Worm (Caenorhabditis elegans) whole organism, L1 larva: Measurements from ENCODE around the gene pap-2.

Source experiments
- lin-39 ChIP-seq: fragments of 150-350 bp; optimal IDR thresholded peaks from 2 replicates; lab custom pipeline; 2014; ENCODE audit warnings: missing biosample characterization, missing genetic modification reagents, missing genetic modification characterization
- nhr-85 ChIP-seq: sonication (generic microtip); peaks from one replicate; lab custom pipeline; 2016; ENCODE audit warnings: missing genetic modification characterization, inconsistent platforms, missing compliant biosample characterization
- pqm-1 ChIP-seq: sonication (generic microtip); optimal IDR thresholded peaks from 3 replicates; lab custom pipeline; 2017; ENCODE audit warnings: missing biosample characterization, missing genetic modification characterization
- tlp-1 ChIP-seq: fragments of 150-350 bp; optimal IDR thresholded peaks from 2 replicates; lab custom pipeline; 2014; ENCODE audit warnings: missing biosample characterization, missing genetic modification characterization

ce11 chrII:9644438-9644837, 35.2 kb upstream of the pap-2 start, which contains the start of gene fzr-1:
- TF ChIP-seq lin-39 (no peak), tlp-1 (tag; lab: Kevin White, UChicago) (no peak), pqm-1 (tag; lab: Kevin White, UChicago) (no peak), nhr-85 (no peak)
